Worm (Caenorhabditis elegans) whole organism, L4 larva: ENCODE measurements around the gene smk-1.

ENCODE experiments used
- F10B5.3 ChIP-seq: sonication (generic microtip); optimal IDR thresholded peaks from 2 replicates; lab custom pipeline; 2016; ENCODE audit warnings: mild to moderate bottlenecking, missing genetic modification characterization, missing compliant biosample characterization
- F26F4.8 ChIP-seq: fragments of 200-800 bp; sonication (Bioruptor generic); conservative IDR thresholded peaks from 2 replicates; pipeline ENCODE4 v1.3.6; 2022; ENCODE audit warnings: missing genetic modification characterization, missing compliant biosample characterization
- T26A8.4 ChIP-seq: fragments of 200-800 bp; sonication (Bioruptor generic); IDR thresholded peaks from 2 replicates; pipeline ENCODE4 v1.3.6; 2022; ENCODE audit warnings: missing genetic modification characterization, missing compliant biosample characterization
- Y105C5A.15 ChIP-seq: fragments of 200-800 bp; sonication (Bioruptor generic); IDR thresholded peaks from 2 replicates; pipeline ENCODE4 v1.3.6; 2022; ENCODE audit warnings: missing genetic modification characterization, missing compliant biosample characterization
- aha-1 ChIP-seq: fragments of 150-350 bp; peaks from one replicate; lab custom pipeline; 2014; ENCODE audit warnings: missing biosample characterization, missing genetic modification characterization
- aly-2 ChIP-seq: sonication (generic microtip); optimal IDR thresholded peaks from 2 replicates; lab custom pipeline; 2018; ENCODE audit warnings: missing biosample characterization, missing genetic modification characterization
- ceh-20 ChIP-seq: fragments of 200-800 bp; sonication (Bioruptor generic); IDR thresholded peaks from 2 replicates; pipeline ENCODE4 v1.3.6; 2022; ENCODE audit warnings: missing genetic modification reagents, missing genetic modification characterization, missing compliant biosample characterization
- ceh-28 ChIP-seq: fragments of 150-350 bp; optimal IDR thresholded peaks from 2 replicates; lab custom pipeline; 2014; ENCODE audit warnings: missing biosample characterization, missing genetic modification reagents, missing genetic modification characterization
- ceh-82 ChIP-seq: sonication (generic microtip); optimal IDR thresholded peaks from 2 replicates; lab custom pipeline; 2017; ENCODE audit warnings: missing biosample characterization, missing genetic modification characterization
- ctbp-1 ChIP-seq: fragments of 200-800 bp; sonication (Bioruptor generic); IDR thresholded peaks from 2 replicates; pipeline ENCODE4 v1.3.6; 2022; ENCODE audit warnings: missing genetic modification reagents, missing genetic modification characterization, missing compliant biosample characterization
- daf-12 ChIP-seq: fragments of 150-350 bp; optimal IDR thresholded peaks from 2 replicates; lab custom pipeline; 2014; ENCODE audit warnings: missing biosample characterization, missing genetic modification reagents, missing genetic modification characterization
- dpl-1 ChIP-seq: fragments of 150-350 bp; optimal IDR thresholded peaks from 2 replicates; lab custom pipeline; 2014; ENCODE audit warnings: missing biosample characterization, missing genetic modification reagents, missing genetic modification characterization
- dve-1 ChIP-seq: sonication (generic microtip); optimal IDR thresholded peaks from 2 replicates; lab custom pipeline; 2017; ENCODE audit warnings: antibody characterized with exemption, mild to moderate bottlenecking, missing genetic modification characterization, missing compliant biosample characterization; ENCODE audit not compliant: insufficient read depth
- egl-43 ChIP-seq: fragments of 200-800 bp; sonication (Bioruptor generic); IDR thresholded peaks from 2 replicates; pipeline ENCODE4 v1.3.6; 2022; ENCODE audit warnings: missing genetic modification reagents, missing genetic modification characterization, missing compliant biosample characterization
- gei-8 ChIP-seq: fragments of 200-800 bp; sonication (Bioruptor generic); optimal IDR thresholded peaks from 2 replicates; lab custom pipeline; 2018; ENCODE audit warnings: mild to moderate bottlenecking, missing genetic modification characterization, missing compliant biosample characterization
- lim-7 ChIP-seq: fragments of 200-800 bp; sonication (Bioruptor generic); IDR thresholded peaks from 2 replicates; pipeline ENCODE4 v1.3.6; 2022; ENCODE audit warnings: missing genetic modification characterization, missing compliant biosample characterization
- lin-15B ChIP-seq: fragments of 150-350 bp; sonication (generic microtip); optimal IDR thresholded peaks from 3 replicates; lab custom pipeline; 2014; ENCODE audit warnings: missing biosample characterization, missing genetic modification characterization
- lin-39 ChIP-seq: fragments of 150-350 bp; optimal IDR thresholded peaks from 2 replicates; lab custom pipeline; 2014; ENCODE audit warnings: missing biosample characterization, missing genetic modification reagents, missing genetic modification characterization
- lir-3 ChIP-seq: sonication (generic microtip); optimal IDR thresholded peaks from 2 replicates; lab custom pipeline; 2016; ENCODE audit warnings: mild to moderate bottlenecking, missing genetic modification characterization, missing compliant biosample characterization
- lsy-2 ChIP-seq, 2 experiments: fragments of 150-350 bp in 1 of 2; sonication (generic microtip) in 1 of 2; optimal IDR thresholded peaks; 2 replicates each; lab custom pipeline; 2014 to 2017; ENCODE audit warnings: missing biosample characterization in 2 of 2, missing genetic modification characterization in 2 of 2
- madf-5 ChIP-seq, 2 experiments: fragments of 200-800 bp; sonication (Bioruptor generic); IDR thresholded peaks; 2 replicates each; pipeline ENCODE4 v1.3.6; 2022; ENCODE audit warnings: missing compliant biosample characterization in 2 of 2, missing genetic modification characterization in 2 of 2
- mxl-3 ChIP-seq: fragments of 200-800 bp; sonication (Bioruptor generic); optimal IDR thresholded peaks from 2 replicates; lab custom pipeline; 2018; ENCODE audit warnings: mild to moderate bottlenecking, missing genetic modification characterization, missing compliant biosample characterization
- nhr-28 ChIP-seq: fragments of 150-350 bp; optimal IDR thresholded peaks from 2 replicates; lab custom pipeline; 2014; ENCODE audit warnings: missing biosample characterization, missing genetic modification characterization
- nhr-41 ChIP-seq: fragments of 200-800 bp; sonication (Bioruptor generic); IDR thresholded peaks from 2 replicates; pipeline ENCODE4 v1.3.6; 2022; ENCODE audit warnings: missing genetic modification reagents, missing genetic modification characterization, missing compliant biosample characterization
- nhr-48 ChIP-seq: sonication (generic microtip); optimal IDR thresholded peaks from 2 replicates; lab custom pipeline; 2016; ENCODE audit warnings: mild to moderate bottlenecking, missing genetic modification characterization, missing compliant biosample characterization
- nhr-6 ChIP-seq: fragments of 150-350 bp; optimal IDR thresholded peaks from 2 replicates; lab custom pipeline; 2014; ENCODE audit warnings: missing biosample characterization, missing genetic modification characterization
- nhr-76 ChIP-seq: fragments of 150-350 bp; optimal IDR thresholded peaks from 2 replicates; lab custom pipeline; 2014; ENCODE audit warnings: missing biosample characterization, missing genetic modification characterization
- php-3 ChIP-seq: fragments of 200-800 bp; sonication (Bioruptor generic); IDR thresholded peaks from 2 replicates; pipeline ENCODE4 v1.3.6; 2022; ENCODE audit warnings: missing genetic modification reagents, missing genetic modification characterization, missing compliant biosample characterization
- rbr-2 ChIP-seq: sonication (generic microtip); optimal IDR thresholded peaks from 2 replicates; lab custom pipeline; 2016; ENCODE audit warnings: missing genotype, missing genetic modification characterization, missing compliant biosample characterization
- sdz-12 ChIP-seq: fragments of 200-800 bp; sonication (Bioruptor generic); optimal IDR thresholded peaks from 2 replicates; lab custom pipeline; 2018; ENCODE audit warnings: mild to moderate bottlenecking, missing genetic modification characterization, missing compliant biosample characterization
- snpc-4 ChIP-seq: fragments of 150-350 bp; optimal IDR thresholded peaks from 2 replicates; lab custom pipeline; 2014; ENCODE audit warnings: missing biosample characterization, missing genetic modification characterization
- spr-1 ChIP-seq: sonication (generic microtip); optimal IDR thresholded peaks from 2 replicates; lab custom pipeline; 2016; ENCODE audit warnings: mild to moderate bottlenecking, missing genetic modification characterization, missing compliant biosample characterization
- unc-39 ChIP-seq: sonication (generic microtip); optimal IDR thresholded peaks from 2 replicates; lab custom pipeline; 2017; ENCODE audit warnings: missing biosample characterization, missing genetic modification characterization
- unc-62 ChIP-seq, 3 experiments: fragments of 150-350 bp in 1 of 3; sonication (generic microtip); optimal IDR thresholded peaks in 2 of 3; peaks in 1 of 3; 1 replicate in 1 of 3; 2 replicates in 2 of 3; lab custom pipeline; 2014 to 2017; ENCODE audit warnings: missing biosample characterization in 3 of 3, missing genetic modification characterization in 3 of 3, missing genetic modification reagents in 3 of 3, missing genotype in 1 of 3

smk-1 gene

ce11 chrV:8631277-8631765, 23.7 kb downstream of the smk-1 start, which contains the start of gene atg-18 (continued):
- TF ChIP-seq spr-1 (tag; lab: Kevin White, UChicago) (peak; percentile 11), rbr-2 (peak; percentile 67), lir-3 (tag; lab: Kevin White, UChicago) (no peak), nhr-6 (tag; lab: Kevin White, UChicago) (peak; percentile 67), ctbp-1 (GFP tag; lab: Robert Waterston, UW) (no peak), sdz-12 (GFP tag; lab: Kevin White, UChicago) (no peak), nhr-76 (tag; lab: Kevin White, UChicago) (no peak), dpl-1 (peak; percentile 30), ceh-28 (tag; lab: Kevin White, UChicago) (no peak), Y105C5A.15 (GFP tag; lab: Robert Waterston, UW) (no peak), lsy-2 (tag; optimal IDR thresholded peaks at IDR 0.05; lab: Kevin White, UChicago) (no peak), snpc-4 (tag; lab: Kevin White, UChicago) (no peak), madf-5 (GFP tag; IDR thresholded peaks at IDR 0.05; lab: Robert Waterston, UW) (no peak), egl-43 (GFP tag; lab: Robert Waterston, UW) (no peak), ceh-20 (GFP tag; lab: Robert Waterston, UW) (peak; percentile 56; the same call in 1 of the 2 replicates), unc-39 (tag; lab: Kevin White, UChicago) (no peak), mxl-3 (GFP tag; lab: Kevin White, UChicago) (peak; percentile 70), aly-2 (tag; lab: Kevin White, UChicago) (no peak), F26F4.8 (no peak), nhr-48 (tag; lab: Kevin White, UChicago) (peak; percentile 81), unc-62 (GFP tag; optimal IDR thresholded peaks at IDR 0.05 in 1 of 2; lab: Kevin White, UChicago) (peak in 1 of 2 experiments; percentile 47), unc-62 (tag; optimal IDR thresholded peaks at IDR 0.05; lab: Kevin White, UChicago) (no peak), nhr-28 (tag; lab: Kevin White, UChicago) (peak; percentile 65), dve-1 (tag; lab: Kevin White, UChicago) (peak; percentile 81)
- TF ChIP-seq, all 104 proteins: peak for 26

- TF ChIP-seq ceh-82 (tag; lab: Kevin White, UChicago) (no peak), aha-1 (peak; percentile 91), nhr-76 (tag; lab: Kevin White, UChicago) (no peak), T26A8.4 (GFP tag; lab: Robert Waterston, UW) (no peak), lin-15B (tag; lab: Kevin White, UChicago) (no peak), gei-8 (GFP tag; lab: Kevin White, UChicago) (no peak)
These were observed 25.2 kb downstream of the smk-1 start for ce11 chrV:8632788-8633187.

ce11 chrV:8635575-8635974, 28.0 kb downstream of the smk-1 start, which contains the start of gene oac-29:
oac-29 (minus strand) TSS chrV:8635675.
- TF ChIP-seq aha-1 (peak; percentile 33), lin-39 (no peak)

- no peak for TF ChIP-seq daf-12 (tag; lab: Kevin White, UChicago)
- no peak for TF ChIP-seq F10B5.3 (tag; lab: Kevin White, UChicago)
- TF ChIP-seq, all 104 proteins: peak for 0
These were observed 29.3 kb downstream of the smk-1 start, which contains the start of gene grl-12 for ce11 chrV:8636907-8637306. grl-12 (minus strand) TSS chrV:8637007.

- TF ChIP-seq lim-7 (GFP tag; lab: Robert Waterston, UW) (no peak), php-3 (GFP tag; lab: Robert Waterston, UW) (no peak), nhr-41 (GFP tag; lab: Robert Waterston, UW) (no peak)
These were observed 30.2 kb downstream of the smk-1 start, which contains the start of the genes F28A12.10 and acd-4 for ce11 chrV:8637666-8638271. F28A12.10 (minus strand) TSS chrV:8637766. acd-4 (plus strand) TSS chrV:8638221.
